Fruit fly (Drosophila melanogaster): Measurements from ENCODE around the gene Vha26.
A peak's percentile ranks its signal among the peaks of the same experiment; 100 is the strongest.

The Vha26 gene

DNA sequence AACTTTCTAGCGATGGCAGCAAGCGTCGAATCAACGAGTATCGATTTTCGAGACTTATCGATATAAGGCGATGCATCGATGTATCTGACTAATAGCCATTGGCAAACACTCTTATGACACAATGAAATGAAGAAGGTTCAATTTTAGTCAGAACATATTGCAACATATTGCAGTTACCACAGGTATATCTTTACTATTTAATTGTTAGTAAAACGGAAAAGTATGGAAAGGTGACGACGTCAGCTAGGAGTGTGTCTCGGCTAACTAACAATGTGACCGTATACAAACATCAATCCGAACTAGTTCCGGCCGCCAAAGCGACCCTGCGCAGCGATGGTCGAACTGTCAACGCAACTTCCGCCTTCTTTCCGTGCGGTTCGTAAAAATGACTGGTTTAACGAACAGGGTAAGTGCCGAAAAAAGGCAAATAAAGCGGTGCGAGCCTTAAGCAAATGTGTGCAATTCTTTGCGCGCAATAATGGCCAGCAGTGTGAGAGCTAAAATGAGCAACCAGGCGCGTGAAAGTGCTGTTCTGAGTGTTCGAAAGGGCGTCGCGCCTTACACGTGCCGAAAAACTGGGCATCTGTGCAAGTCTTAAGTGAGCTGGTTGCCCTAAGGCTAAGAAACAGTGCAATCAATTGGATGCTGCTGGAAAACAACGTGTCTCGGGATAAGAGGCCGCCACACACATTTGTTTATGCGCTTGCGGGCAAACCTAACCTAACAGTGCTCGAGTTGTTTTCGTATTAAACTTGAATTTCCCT lies 32.7 kb downstream of the Vha26 start, which contains the start of the genes Dph4, Spec2 and RpL13A (continued):
- TF ChIP-seq Meics (GFP tag; optimal IDR thresholded peaks at IDR 0.05) (peak; percentile 97), Sox100B (GFP tag; optimal IDR thresholded peaks at IDR 0.05) (peak; percentile 90), CG10431 (GFP tag; optimal IDR thresholded peaks at IDR 0.05) (peak; percentile 92), fd3F (GFP tag; optimal IDR thresholded peaks at IDR 0.05) (peak; percentile 77), CG3847 (GFP tag; IDR thresholded peaks at IDR 0.05) (no peak), Opbp (GFP tag; IDR thresholded peaks at IDR 0.05; ENCODE audit: partially characterized antibody) (no peak), exex (tag; optimal IDR thresholded peaks at IDR 0.05) (peak; percentile 62), CG6175 (GFP tag; IDR thresholded peaks at IDR 0.05) (no peak), CG33557 (GFP tag; optimal IDR thresholded peaks at IDR 0.05) (peak; percentile 91), lbe (GFP tag; optimal IDR thresholded peaks at IDR 0.05) (peak; percentile 85), Hmr (GFP tag; optimal IDR thresholded peaks at IDR 0.05) (peak; percentile 98), CG12236 (GFP tag; optimal IDR thresholded peaks at IDR 0.05) (peak; percentile 94), CG15011 (GFP tag; optimal IDR thresholded peaks at IDR 0.05) (peak; percentile 91), NC2β (GFP tag; optimal IDR thresholded peaks at IDR 0.05) (peak; percentile 99), ewg (GFP tag; optimal IDR thresholded peaks at IDR 0.05) (peak; percentile 93), Ets97D (GFP tag; optimal IDR thresholded peaks at IDR 0.05) (peak; percentile 100), NfI (GFP tag; optimal IDR thresholded peaks at IDR 0.05) (peak; percentile 97), Dip3 (GFP tag; optimal IDR thresholded peaks at IDR 0.05) (peak; percentile 89), CG10209 (GFP tag; optimal IDR thresholded peaks at IDR 0.05) (peak; percentile 94), CG3726 (GFP tag; IDR thresholded peaks at IDR 0.05) (no peak), BEAF-32 (GFP tag; optimal IDR thresholded peaks at IDR 0.05) (peak; percentile 99), CG12769 (tag; optimal IDR thresholded peaks at IDR 0.05) (peak; percentile 83), stwl (tag; optimal IDR thresholded peaks at IDR 0.05) (peak; percentile 75), Dp (GFP tag; optimal IDR thresholded peaks at IDR 0.05) (peak; percentile 69), CG2678 (tag; optimal IDR thresholded peaks at IDR 0.05) (peak; percentile 81), HLH3B (GFP tag; IDR thresholded peaks at IDR 0.05) (no peak), CG14441 (GFP tag; IDR thresholded peaks at IDR 0.05) (no peak), CG4424 (GFP tag; optimal IDR thresholded peaks at IDR 0.05) (peak; percentile 90), CG15696 (tag; optimal IDR thresholded peaks at IDR 0.05) (peak; percentile 50), kah (GFP tag; optimal IDR thresholded peaks at IDR 0.05) (peak; percentile 80), Myb (GFP tag; optimal IDR thresholded peaks at IDR 0.05) (peak; percentile 86), cwo (GFP tag; optimal IDR thresholded peaks at IDR 0.05) (peak; percentile 5), gsb-n (tag; optimal IDR thresholded peaks at IDR 0.05) (peak; percentile 85), Mad (GFP tag; optimal IDR thresholded peaks at IDR 0.05) (peak; percentile 92), Ada2b (GFP tag; IDR thresholded peaks at IDR 0.05) (no peak), CG15601 (tag; optimal IDR thresholded peaks at IDR 0.05) (peak; percentile 90), CG10654 (GFP tag; optimal IDR thresholded peaks at IDR 0.05) (peak; percentile 86), zf30C (GFP tag; optimal IDR thresholded peaks at IDR 0.05) (peak; percentile 59), Fer2 (tag; optimal IDR thresholded peaks at IDR 0.05) (peak; percentile 89), stc (GFP tag; IDR thresholded peaks at IDR 0.05) (no peak), Atf3 (GFP tag; optimal IDR thresholded peaks at IDR 0.05) (peak; percentile 84), CG18599 (GFP tag; optimal IDR thresholded peaks at IDR 0.05) (peak; percentile 95), CG2875 (GFP tag; optimal IDR thresholded peaks at IDR 0.05) (peak; percentile 92), CG17328 (GFP tag; IDR thresholded peaks at IDR 0.05) (no peak), nom (GFP tag; optimal IDR thresholded peaks at IDR 0.05) (peak; percentile 90), Sry-δ (GFP tag; optimal IDR thresholded peaks at IDR 0.05) (peak; percentile 99), da (GFP tag; optimal IDR thresholded peaks at IDR 0.05) (peak; percentile 82), CHES-1-like (GFP tag; optimal IDR thresholded peaks at IDR 0.05) (peak; percentile 95)

Measured in whole organism, embryonic.